Fruit fly (Drosophila melanogaster) whole organism, pupa: ENCODE measurements around the gene Ae2.

Source experiments
- CG10348 ChIP-seq: fragments of 200-800 bp; sonication (Bioruptor generic); IDR thresholded peaks from 2 replicates; pipeline ENCODE4 v1.3.6; 2022; ENCODE audit warnings: missing biosample characterization, missing genetic modification characterization
- CG15710 ChIP-seq: fragments of 200-800 bp; sonication (Bioruptor generic); optimal IDR thresholded peaks from 2 replicates; lab custom pipeline; 2018; ENCODE audit warnings: missing biosample characterization, mild to moderate bottlenecking, missing genetic modification characterization, moderate library complexity
- CG17806 ChIP-seq: fragments of 200-800 bp; sonication (Bioruptor generic); optimal IDR thresholded peaks from 2 replicates; lab custom pipeline; 2018; ENCODE audit warnings: missing biosample characterization, mild to moderate bottlenecking, missing genetic modification characterization, moderate library complexity
- CG9948 ChIP-seq: fragments of 200-800 bp; sonication (Bioruptor generic); optimal IDR thresholded peaks from 2 replicates; lab custom pipeline; 2018; ENCODE audit warnings: missing biosample characterization, mild to moderate bottlenecking, missing genetic modification characterization, moderate library complexity
- EcR ChIP-seq: fragments of 200-800 bp; sonication (Bioruptor generic); optimal IDR thresholded peaks from 3 replicates; lab custom pipeline; 2019; ENCODE audit warnings: missing biosample characterization, missing genetic modification characterization, mild to moderate bottlenecking, moderate library complexity, missing genetic modification reagents
- Pif1A ChIP-seq: fragments of 200-800 bp; sonication (Bioruptor generic); optimal IDR thresholded peaks from 3 replicates; lab custom pipeline; 2016; ENCODE audit warnings: missing biosample characterization, missing genetic modification characterization
- Snoo ChIP-seq: fragments of 200-800 bp; sonication (Bioruptor generic); optimal IDR thresholded peaks from 3 replicates; lab custom pipeline; 2017; ENCODE audit warnings: missing biosample characterization, mild to moderate bottlenecking, missing genetic modification characterization, inconsistent platforms
- fd96Ca ChIP-seq: fragments of 200-800 bp; sonication (Bioruptor generic); IDR thresholded peaks from 3 replicates; pipeline ENCODE4 v1.3.6; 2022; ENCODE audit warnings: missing biosample characterization, missing genetic modification characterization
- gl ChIP-seq: fragments of 200-800 bp; sonication (Bioruptor generic); optimal IDR thresholded peaks from 2 replicates; lab custom pipeline; 2018; ENCODE audit warnings: missing biosample characterization, mild to moderate bottlenecking, missing genetic modification characterization

dm6 chr3L:9765710-9766005, 2.3 kb downstream of the Ae2 start:
- TF ChIP-seq CG9948 (tag; lab: Kevin White, UChicago): no peak
- no peak for TF ChIP-seq Snoo
- no peak for TF ChIP-seq gl (tag; lab: Kevin White, UChicago)
- TF ChIP-seq CG10348 (GFP tag; lab: Robert Waterston, UW): no peak
- TF ChIP-seq Pif1A (GFP tag; lab: Kevin White, UChicago): no peak
- TF ChIP-seq fd96Ca (GFP tag; lab: Robert Waterston, UW): no peak
- TF ChIP-seq CG17806 (tag; lab: Kevin White, UChicago): no peak
- no peak for TF ChIP-seq EcR (GFP tag; lab: Kevin White, UChicago)
- no peak for TF ChIP-seq CG15710
